Worm (Caenorhabditis elegans) whole organism, L2 larva: ENCODE measurements around the gene cld-9.

Experiments
- C34F6.9 ChIP-seq: fragments of 150-350 bp; optimal IDR thresholded peaks from 2 replicates; lab custom pipeline; 2014; ENCODE audit warnings: missing biosample characterization, missing genetic modification characterization
- F13H6.1 ChIP-seq: sonication (generic microtip); optimal IDR thresholded peaks from 2 replicates; lab custom pipeline; 2016; ENCODE audit warnings: missing genetic modification characterization, missing compliant biosample characterization
- R02D3.7 ChIP-seq: fragments of 150-350 bp; optimal IDR thresholded peaks from 2 replicates; lab custom pipeline; 2014; ENCODE audit warnings: missing biosample characterization, missing genetic modification characterization
- Y55F3AM.14 ChIP-seq: fragments of 200-800 bp; sonication (Bioruptor generic); optimal IDR thresholded peaks from 2 replicates; lab custom pipeline; 2018; ENCODE audit warnings: mild to moderate bottlenecking, missing genetic modification characterization, missing compliant biosample characterization
- alr-1 ChIP-seq: fragments of 150-350 bp; optimal IDR thresholded peaks from 2 replicates; lab custom pipeline; 2014; ENCODE audit warnings: missing biosample characterization, missing genetic modification characterization
- aly-2 ChIP-seq: fragments of 150-350 bp; optimal IDR thresholded peaks from 2 replicates; lab custom pipeline; 2014; ENCODE audit warnings: missing biosample characterization, missing genetic modification characterization
- ama-1 ChIP-seq: fragments of 150-350 bp; optimal IDR thresholded peaks from 2 replicates; lab custom pipeline; 2018; ENCODE audit warnings: inconsistent platforms
- blmp-1 ChIP-seq: sonication (generic microtip); optimal IDR thresholded peaks from 2 replicates; lab custom pipeline; 2017; ENCODE audit warnings: missing genetic modification characterization, mild to moderate bottlenecking, missing compliant biosample characterization, antibody characterized with exemption, moderate library complexity; ENCODE audit not compliant: insufficient read depth
- ceh-16 ChIP-seq: fragments of 150-350 bp; optimal IDR thresholded peaks from 2 replicates; lab custom pipeline; 2014; ENCODE audit warnings: missing biosample characterization, missing genetic modification characterization
- ceh-82 ChIP-seq: fragments of 150-350 bp; optimal IDR thresholded peaks from 2 replicates; lab custom pipeline; 2014; ENCODE audit warnings: missing biosample characterization, missing genetic modification characterization
- crh-2 ChIP-seq: sonication (generic microtip); optimal IDR thresholded peaks from 2 replicates; lab custom pipeline; 2017; ENCODE audit warnings: missing biosample characterization, missing genetic modification characterization
- dmd-4 ChIP-seq: sonication (generic microtip); optimal IDR thresholded peaks from 2 replicates; lab custom pipeline; 2017; ENCODE audit warnings: missing biosample characterization, missing genetic modification characterization
- egl-27 ChIP-seq: sonication (generic microtip); optimal IDR thresholded peaks from 3 replicates; lab custom pipeline; 2017; ENCODE audit warnings: missing biosample characterization, missing genetic modification reagents, missing genetic modification characterization
- elt-3 ChIP-seq: sonication (generic microtip); optimal IDR thresholded peaks from 2 replicates; lab custom pipeline; 2017; ENCODE audit warnings: missing biosample characterization, missing genetic modification characterization
- fos-1 ChIP-seq: fragments of 150-350 bp; optimal IDR thresholded peaks from 2 replicates; lab custom pipeline; 2014; ENCODE audit warnings: missing biosample characterization, missing genetic modification characterization
- gmeb-1 ChIP-seq: fragments of 150-350 bp; optimal IDR thresholded peaks from 2 replicates; lab custom pipeline; 2014; ENCODE audit warnings: missing biosample characterization, missing genetic modification characterization
- lin-11 ChIP-seq: fragments of 150-350 bp; sonication (generic microtip); optimal IDR thresholded peaks from 2 replicates; lab custom pipeline; 2014; ENCODE audit warnings: missing biosample characterization, missing genetic modification characterization, inconsistent platforms, mixed read lengths
- lin-13 ChIP-seq: fragments of 150-350 bp; optimal IDR thresholded peaks from 2 replicates; lab custom pipeline; 2014; ENCODE audit warnings: missing biosample characterization, missing genetic modification reagents, missing genetic modification characterization
- lsy-2 ChIP-seq, 2 experiments: fragments of 150-350 bp in 1 of 2; sonication (generic microtip) in 1 of 2; optimal IDR thresholded peaks; 2 replicates each; lab custom pipeline; 2014 to 2017; ENCODE audit warnings: missing biosample characterization in 2 of 2, missing genetic modification characterization in 2 of 2
- mab-5 ChIP-seq: fragments of 150-350 bp; optimal IDR thresholded peaks from 2 replicates; lab custom pipeline; 2014; ENCODE audit warnings: missing biosample characterization, missing genetic modification characterization
- mdl-1 ChIP-seq, 2 experiments: fragments of 150-350 bp in 1 of 2; sonication (generic microtip) in 1 of 2; optimal IDR thresholded peaks; 2 replicates each; lab custom pipeline; 2017; ENCODE audit warnings: missing biosample characterization in 2 of 2, missing genetic modification characterization in 2 of 2
- nhr-10 ChIP-seq: sonication (generic microtip); optimal IDR thresholded peaks from 2 replicates; lab custom pipeline; 2017; ENCODE audit warnings: missing biosample characterization, missing genetic modification characterization
- nhr-11 ChIP-seq: fragments of 150-350 bp; optimal IDR thresholded peaks from 2 replicates; lab custom pipeline; 2014; ENCODE audit warnings: missing biosample characterization, missing genetic modification characterization
- nhr-12 ChIP-seq: fragments of 150-350 bp; optimal IDR thresholded peaks from 2 replicates; lab custom pipeline; 2014; ENCODE audit warnings: missing biosample characterization, missing genetic modification characterization
- nhr-129 ChIP-seq: fragments of 150-350 bp; optimal IDR thresholded peaks from 2 replicates; lab custom pipeline; 2014; ENCODE audit warnings: missing biosample characterization, missing genetic modification characterization
- nhr-21 ChIP-seq: fragments of 150-350 bp; optimal IDR thresholded peaks from 2 replicates; lab custom pipeline; 2014; ENCODE audit warnings: missing biosample characterization, missing genetic modification characterization
- nhr-23 ChIP-seq: fragments of 150-350 bp; optimal IDR thresholded peaks from 2 replicates; lab custom pipeline; 2014; ENCODE audit warnings: missing biosample characterization, missing genetic modification reagents, missing genetic modification characterization
- nhr-25 ChIP-seq: fragments of 150-350 bp; sonication (generic microtip); optimal IDR thresholded peaks from 3 replicates; lab custom pipeline; 2014; ENCODE audit warnings: missing biosample characterization, missing genetic modification characterization
- peb-1 ChIP-seq: fragments of 150-350 bp; optimal IDR thresholded peaks from 2 replicates; lab custom pipeline; 2014; ENCODE audit warnings: missing biosample characterization, missing genetic modification characterization
- sem-4 ChIP-seq: fragments of 150-350 bp; optimal IDR thresholded peaks from 2 replicates; lab custom pipeline; 2014; ENCODE audit warnings: missing biosample characterization, missing genetic modification reagents, missing genetic modification characterization
- sma-3 ChIP-seq: sonication (generic microtip); optimal IDR thresholded peaks from 2 replicates; lab custom pipeline; 2016; ENCODE audit warnings: missing genetic modification reagents, missing genetic modification characterization, missing compliant biosample characterization
- sma-9 ChIP-seq, 2 experiments: fragments of 150-350 bp in 1 of 2; sonication (generic microtip) in 1 of 2; optimal IDR thresholded peaks; 2 replicates each; lab custom pipeline; 2014 to 2016; ENCODE audit warnings: missing genetic modification characterization in 2 of 2, mild to moderate bottlenecking in 1 of 2, missing biosample characterization in 1 of 2, missing compliant biosample characterization in 1 of 2, missing genetic modification reagents in 1 of 2, moderate library complexity in 1 of 2
- snpc-4 ChIP-seq: fragments of 150-350 bp; optimal IDR thresholded peaks from 2 replicates; lab custom pipeline; 2014; ENCODE audit warnings: missing biosample characterization, missing genetic modification characterization
- unc-39 ChIP-seq: fragments of 150-350 bp; optimal IDR thresholded peaks from 2 replicates; lab custom pipeline; 2014; ENCODE audit warnings: missing biosample characterization, missing genetic modification characterization
- unc-55 ChIP-seq: fragments of 150-350 bp; sonication (generic microtip); optimal IDR thresholded peaks from 3 replicates; lab custom pipeline; 2014; ENCODE audit warnings: missing biosample characterization, missing genetic modification reagents, missing genetic modification characterization
- unc-62 ChIP-seq: fragments of 150-350 bp; optimal IDR thresholded peaks from 2 replicates; lab custom pipeline; 2014; ENCODE audit warnings: missing biosample characterization, missing genetic modification reagents, missing genetic modification characterization
- zag-1 ChIP-seq: fragments of 150-350 bp; optimal IDR thresholded peaks from 2 replicates; lab custom pipeline; 2014; ENCODE audit warnings: missing biosample characterization, missing genetic modification characterization
- ztf-1 ChIP-seq: fragments of 200-800 bp; sonication (Bioruptor generic); conservative IDR thresholded peaks from 2 replicates; pipeline ENCODE4 v1.3.6; 2022; ENCODE audit warnings: missing genetic modification characterization, missing compliant biosample characterization
- ztf-11 ChIP-seq: sonication (generic microtip); optimal IDR thresholded peaks from 2 replicates; lab custom pipeline; 2017; ENCODE audit warnings: missing biosample characterization, missing genetic modification characterization

The cld-9 gene

ce11 chrV:13725574-13725973 is 26.1 kb downstream of the cld-9 start, which contains the start of gene fbxa-181:
Gene fbxa-181 (plus strand): TSS chrV:13725874.
- TF ChIP-seq R02D3.7 (tag; lab: Kevin White, UChicago): no peak

- TF ChIP-seq zag-1 (tag; lab: Kevin White, UChicago) (no peak), mab-5 (tag; lab: Kevin White, UChicago) (no peak), gmeb-1 (no peak), dmd-4 (tag; lab: Kevin White, UChicago) (no peak), sma-3 (no peak), sem-4 (tag; lab: Kevin White, UChicago) (no peak), C34F6.9 (tag; lab: Kevin White, UChicago) (no peak), nhr-11 (no peak), aly-2 (tag; lab: Kevin White, UChicago) (no peak), sma-9 (GFP tag; optimal IDR thresholded peaks at IDR 0.05; lab: Kevin White, UChicago) (no peak), sma-9 (tag; optimal IDR thresholded peaks at IDR 0.05; lab: Kevin White, UChicago) (no peak), ztf-1 (GFP tag; lab: Robert Waterston, UW) (no peak), ama-1 (lab: Kevin White, UChicago) (no peak), nhr-10 (no peak), lsy-2 (tag; optimal IDR thresholded peaks at IDR 0.05; lab: Kevin White, UChicago) (no peak), blmp-1 (tag; lab: Kevin White, UChicago) (no peak), egl-27 (tag; lab: Kevin White, UChicago) (no peak), ceh-16 (tag; lab: Kevin White, UChicago) (no peak), nhr-23 (no peak), ztf-11 (tag; lab: Kevin White, UChicago) (no peak), Y55F3AM.14 (GFP tag; lab: Kevin White, UChicago) (no peak)
Observed at ce11 chrV:13724781-13725180, 26.9 kb downstream of the cld-9 start, which contains the start of gene F35E12.2. Gene F35E12.2 (minus strand): TSS chrV:13724881.

ce11 chrV:13716531-13716930 is 35.2 kb downstream of the cld-9 start, which contains the start of gene T01D3.6:
Gene T01D3.6 (plus strand): TSS chrV:13716824.
- TF ChIP-seq unc-62 (no peak), mdl-1 (tag; optimal IDR thresholded peaks at IDR 0.05; lab: Kevin White, UChicago) (no peak), peb-1 (no peak), crh-2 (tag; lab: Kevin White, UChicago) (no peak), gmeb-1 (peak; percentile 34), ama-1 (lab: Kevin White, UChicago) (no peak), snpc-4 (tag; lab: Kevin White, UChicago) (no peak), nhr-25 (no peak), R02D3.7 (tag; lab: Kevin White, UChicago) (no peak), elt-3 (tag; lab: Kevin White, UChicago) (no peak), ztf-1 (GFP tag; lab: Robert Waterston, UW) (no peak), nhr-21 (tag; lab: Kevin White, UChicago) (no peak), lin-13 (GFP tag; lab: Kevin White, UChicago) (no peak), nhr-12 (tag; lab: Kevin White, UChicago) (no peak), unc-55 (no peak), sma-9 (GFP tag; optimal IDR thresholded peaks at IDR 0.05; lab: Kevin White, UChicago) (peak; percentile 56), sma-9 (tag; optimal IDR thresholded peaks at IDR 0.05; lab: Kevin White, UChicago) (no peak), lsy-2 (tag; optimal IDR thresholded peaks at IDR 0.05; lab: Kevin White, UChicago) (no peak), fos-1 (peak; percentile 88)

ce11 chrV:13715223-13715686 is 36.4 kb downstream of the cld-9 start, which contains the start of gene zipt-9:
Gene zipt-9 (minus strand): TSS chrV:13715273.
- TF ChIP-seq unc-55 (peak; percentile 90), unc-39 (tag; lab: Kevin White, UChicago) (no peak), sem-4 (tag; lab: Kevin White, UChicago) (peak; percentile 53), Y55F3AM.14 (GFP tag; lab: Kevin White, UChicago) (peak; percentile 20), fos-1 (peak; percentile 70), alr-1 (no peak), lsy-2 (tag; optimal IDR thresholded peaks at IDR 0.05; lab: Kevin White, UChicago) (peak; percentile 50 to 86), lin-11 (tag; lab: Kevin White, UChicago) (peak; percentile 57), sma-9 (GFP tag; optimal IDR thresholded peaks at IDR 0.05; lab: Kevin White, UChicago) (peak; percentile 84), sma-9 (tag; optimal IDR thresholded peaks at IDR 0.05; lab: Kevin White, UChicago) (no peak), dmd-4 (tag; lab: Kevin White, UChicago) (no peak), nhr-12 (tag; lab: Kevin White, UChicago) (no peak), blmp-1 (tag; lab: Kevin White, UChicago) (peak; percentile 64), nhr-21 (tag; lab: Kevin White, UChicago) (peak; percentile 65), C34F6.9 (tag; lab: Kevin White, UChicago) (peak; percentile 92), gmeb-1 (peak; percentile 73), ceh-16 (tag; lab: Kevin White, UChicago) (no peak), nhr-129 (peak; percentile 77), crh-2 (tag; lab: Kevin White, UChicago) (peak; percentile 89), snpc-4 (tag; lab: Kevin White, UChicago) (peak; percentile 10), R02D3.7 (tag; lab: Kevin White, UChicago) (no peak), sma-3 (peak; percentile 94), elt-3 (tag; lab: Kevin White, UChicago) (no peak), egl-27 (tag; lab: Kevin White, UChicago) (peak; percentile 65), zag-1 (tag; lab: Kevin White, UChicago) (peak; percentile 36), ceh-82 (peak; percentile 41), F13H6.1 (peak; percentile 73)
